Worm (Caenorhabditis elegans) whole organism, L4 larva: ENCODE results near the gene F25B5.5.

Experiments used
- R02D3.7 ChIP-seq: fragments of 150-350 bp; sonication (generic microtip); optimal IDR thresholded peaks from 3 replicates; lab custom pipeline; 2014; ENCODE audit warnings: missing biosample characterization, missing genetic modification characterization
- Y105C5A.15 ChIP-seq: fragments of 200-800 bp; sonication (Bioruptor generic); IDR thresholded peaks from 2 replicates; pipeline ENCODE4 v1.3.6; 2022; ENCODE audit warnings: missing genetic modification characterization, missing compliant biosample characterization
- dve-1 ChIP-seq: sonication (generic microtip); optimal IDR thresholded peaks from 2 replicates; lab custom pipeline; 2017; ENCODE audit warnings: antibody characterized with exemption, mild to moderate bottlenecking, missing genetic modification characterization, missing compliant biosample characterization; ENCODE audit not compliant: insufficient read depth
- fos-1 ChIP-seq: fragments of 150-350 bp; optimal IDR thresholded peaks from 2 replicates; lab custom pipeline; 2014; ENCODE audit warnings: missing biosample characterization, missing genetic modification characterization
- lsy-2 ChIP-seq, 2 experiments: fragments of 150-350 bp in 1 of 2; sonication (generic microtip) in 1 of 2; optimal IDR thresholded peaks; 2 replicates each; lab custom pipeline; 2014 to 2017; ENCODE audit warnings: missing biosample characterization in 2 of 2, missing genetic modification characterization in 2 of 2
- nhr-76 ChIP-seq: fragments of 150-350 bp; optimal IDR thresholded peaks from 2 replicates; lab custom pipeline; 2014; ENCODE audit warnings: missing biosample characterization, missing genetic modification characterization
- set-16 ChIP-seq: fragments of 200-800 bp; sonication (Bioruptor generic); IDR thresholded peaks from 2 replicates; pipeline ENCODE4 v1.3.6; 2022; ENCODE audit warnings: missing genetic modification reagents, missing genetic modification characterization, missing compliant biosample characterization
- snpc-4 ChIP-seq: fragments of 150-350 bp; optimal IDR thresholded peaks from 2 replicates; lab custom pipeline; 2014; ENCODE audit warnings: missing biosample characterization, missing genetic modification characterization
- unc-39 ChIP-seq: sonication (generic microtip); optimal IDR thresholded peaks from 2 replicates; lab custom pipeline; 2017; ENCODE audit warnings: missing biosample characterization, missing genetic modification characterization
- unc-62 ChIP-seq, 3 experiments: fragments of 150-350 bp in 1 of 3; sonication (generic microtip); optimal IDR thresholded peaks in 2 of 3; peaks in 1 of 3; 1 replicate in 1 of 3; 2 replicates in 2 of 3; lab custom pipeline; 2014 to 2017; ENCODE audit warnings: missing biosample characterization in 3 of 3, missing genetic modification characterization in 3 of 3, missing genetic modification reagents in 3 of 3, missing genotype in 1 of 3

DNA sequence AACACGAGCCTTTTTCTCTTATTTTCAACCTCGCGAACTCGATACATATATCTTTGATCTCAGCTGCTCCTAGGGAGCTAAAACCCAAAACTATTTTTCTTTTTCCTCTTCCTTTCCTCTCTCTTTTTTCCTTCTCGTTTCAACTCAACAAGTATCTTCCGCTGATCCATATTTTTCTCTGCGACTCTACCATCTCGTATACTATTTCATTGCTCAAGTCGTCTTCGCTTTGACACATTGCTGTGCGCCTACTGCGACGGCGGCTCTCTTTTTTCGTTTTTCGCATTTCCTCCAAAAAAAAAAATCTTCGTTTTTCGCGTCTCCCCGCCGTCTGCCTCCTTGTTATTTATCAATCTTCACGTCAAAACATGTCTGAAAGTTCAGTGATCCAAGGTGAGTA is 3.9 kb upstream of the F25B5.5 start:
- no peak for TF ChIP-seq dve-1 (tag; lab: Kevin White, UChicago)
- TF ChIP-seq fos-1 (tag; lab: Kevin White, UChicago): no peak
- peak in 1 of 2 experiments; percentile 44 for TF ChIP-seq lsy-2 (tag; optimal IDR thresholded peaks at IDR 0.05; lab: Kevin White, UChicago)
- peak; percentile 48; the same call in 1 of the 2 replicates for TF ChIP-seq set-16 (GFP tag; lab: Robert Waterston, UW)
- no peak for TF ChIP-seq snpc-4 (tag; lab: Kevin White, UChicago)
- TF ChIP-seq unc-39 (tag; lab: Kevin White, UChicago): no peak
- TF ChIP-seq Y105C5A.15 (GFP tag; lab: Robert Waterston, UW): no peak
- no peak for TF ChIP-seq nhr-76 (tag; lab: Kevin White, UChicago)
- no peak for TF ChIP-seq R02D3.7 (tag; lab: Kevin White, UChicago)
- TF ChIP-seq unc-62 (GFP tag; optimal IDR thresholded peaks at IDR 0.05 in 1 of 2; lab: Kevin White, UChicago): peak in 1 of 2 experiments; percentile 94
- TF ChIP-seq unc-62 (tag; optimal IDR thresholded peaks at IDR 0.05; lab: Kevin White, UChicago): no peak
